Worm (Caenorhabditis elegans): Measurements from ENCODE around the gene Y54E2A.5.

Gene Y54E2A.5

DNA sequence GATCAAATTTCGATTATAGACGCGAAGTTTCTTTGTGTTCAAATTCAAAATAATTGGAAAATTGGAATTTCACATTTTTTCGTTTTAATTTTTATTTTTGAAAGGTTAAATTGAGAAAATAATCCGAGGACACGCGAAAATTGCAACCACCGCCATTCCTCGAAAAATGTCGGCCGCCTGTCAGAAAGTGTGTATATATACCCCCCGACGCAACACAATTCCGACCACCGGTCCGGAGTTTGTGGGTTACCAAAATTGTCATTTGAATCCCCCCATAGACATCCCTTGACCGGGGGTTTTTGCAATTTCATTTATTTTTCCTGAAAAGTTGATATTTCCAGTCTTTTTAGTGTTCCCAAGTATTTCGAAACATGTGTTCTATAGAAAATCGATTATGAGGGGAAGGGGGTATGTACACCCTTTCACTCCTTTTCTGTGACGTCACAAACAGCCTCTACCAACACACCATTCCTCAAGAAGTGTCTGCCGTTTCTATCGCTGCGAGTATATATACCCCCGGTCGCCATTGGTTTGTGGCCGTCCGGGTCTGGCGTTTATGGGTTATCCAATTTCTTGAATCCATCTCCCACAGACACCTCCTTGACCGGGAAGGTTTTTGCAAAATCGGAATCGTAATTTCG is 46.8 kb upstream of the Y54E2A.5 start, which contains the start of gene W01D2.3 (continued):
- TF ChIP-seq F49E8.2 (tag; optimal IDR thresholded peaks at IDR 0.05; ENCODE audit: insufficient read depth), result no peak
- peak; percentile 82 for TF ChIP-seq nfyb-1 (GFP tag; IDR thresholded peaks at IDR 0.05)
- no peak for TF ChIP-seq Y53F4B.3 (GFP tag; IDR thresholded peaks at IDR 0.05)
- peak; percentile 92 for TF ChIP-seq snpc-1.1 (tag; optimal IDR thresholded peaks at IDR 0.05; ENCODE audit: insufficient read depth)
- peak; percentile 84 for TF ChIP-seq F23B12.7 (tag; optimal IDR thresholded peaks at IDR 0.05; ENCODE audit: insufficient read depth)
- no peak for TF ChIP-seq ets-4 (GFP tag; optimal IDR thresholded peaks at IDR 0.05)
- TF ChIP-seq F22D6.2 (tag; optimal IDR thresholded peaks at IDR 0.05), result peak; percentile 23
- TF ChIP-seq gei-17 (GFP tag; optimal IDR thresholded peaks at IDR 0.05), result peak; percentile 64
- TF ChIP-seq Y56A3A.18 (GFP tag; IDR thresholded peaks at IDR 0.05), result 0 out of 2 replicates have a peak, but pooled peaks have one; percentile 44
- peak; percentile 80 for TF ChIP-seq atf-7 (tag; optimal IDR thresholded peaks at IDR 0.05)
- peak; percentile 84 for TF ChIP-seq repo-1 (tag; optimal IDR thresholded peaks at IDR 0.05)
- no peak for TF ChIP-seq akir-1 (GFP tag; optimal IDR thresholded peaks at IDR 0.05)
- peak; percentile 41 for TF ChIP-seq madf-6 (GFP tag; IDR thresholded peaks at IDR 0.05)
- TF ChIP-seq pbrm-1 (GFP tag; IDR thresholded peaks at IDR 0.05), result peak; percentile 47; the same call in 1 of the 2 replicates
- peak; percentile 75 for TF ChIP-seq ztf-26 (tag; optimal IDR thresholded peaks at IDR 0.05)
- TF ChIP-seq D2030.7 (GFP tag; IDR thresholded peaks at IDR 0.05), result peak; percentile 39; the same call in 1 of the 2 replicates
- no peak for TF ChIP-seq F57C9.4 (tag; optimal IDR thresholded peaks at IDR 0.05)
- peak; percentile 32; the same call in 1 of the 2 replicates for TF ChIP-seq zfh-2 (GFP tag; conservative IDR thresholded peaks at IDR 0.05)
- no peak for TF ChIP-seq mxl-1 (tag; optimal IDR thresholded peaks at IDR 0.05)
- TF ChIP-seq F33H1.4 (GFP tag; IDR thresholded peaks at IDR 0.05), result no peak
- TF ChIP-seq unc-62 (GFP tag; optimal IDR thresholded peaks at IDR 0.05), result peak; percentile 0
- TF ChIP-seq egl-18 (GFP tag; IDR thresholded peaks at IDR 0.05), result no peak
- no peak for TF ChIP-seq T26A5.8 (tag; optimal IDR thresholded peaks at IDR 0.05)
- peak; percentile 59 for TF ChIP-seq K12H6.12 (tag; optimal IDR thresholded peaks at IDR 0.05)
- peak; percentile 2 for TF ChIP-seq die-1 (tag; optimal IDR thresholded peaks at IDR 0.05)
- TF ChIP-seq lin-35 (GFP tag; optimal IDR thresholded peaks at IDR 0.05), result peak in 1 of 3 experiments; percentile 65
- TF ChIP-seq nhr-90 (tag; optimal IDR thresholded peaks at IDR 0.05), result peak; percentile 30
- peak; percentile 24 for TF ChIP-seq sptf-2 (GFP tag; optimal IDR thresholded peaks at IDR 0.05)
- TF ChIP-seq lin-40 (tag; optimal IDR thresholded peaks at IDR 0.05), result peak; percentile 89
- TF ChIP-seq tlf-1 (GFP tag; optimal IDR thresholded peaks at IDR 0.05), result peak; percentile 45
- 0 out of 2 replicates have a peak, but pooled peaks have one; percentile 22 for TF ChIP-seq hsf-1 (GFP tag; IDR thresholded peaks at IDR 0.05)
- peak; percentile 88 for TF ChIP-seq rpc-1 (optimal IDR thresholded peaks at IDR 0.05)
- peak; percentile 73 for TF ChIP-seq rpc-1 (tag; optimal IDR thresholded peaks at IDR 0.05)
- TF ChIP-seq ZK185.1 (tag; optimal IDR thresholded peaks at IDR 0.05; ENCODE audit: poor library complexity, severe bottlenecking), result peak; percentile 91
- TF ChIP-seq ceh-27 (GFP tag; optimal IDR thresholded peaks at IDR 0.05), result peak; percentile 52
- peak; percentile 38 for TF ChIP-seq ztf-18 (tag; optimal IDR thresholded peaks at IDR 0.05)
- TF ChIP-seq snpc-4 (GFP tag; optimal IDR thresholded peaks at IDR 0.05), result peak; percentile 96
- TF ChIP-seq snpc-4 (tag; optimal IDR thresholded peaks at IDR 0.05), result peak; percentile 98 to 100 (median 99)
- TF ChIP-seq lsl-1 (GFP tag; optimal IDR thresholded peaks at IDR 0.05), result peak; percentile 11
- TF ChIP-seq xnd-1 (tag; optimal IDR thresholded peaks at IDR 0.05), result peak; percentile 39
- peak; percentile 69 for TF ChIP-seq B0261.1 (tag; optimal IDR thresholded peaks at IDR 0.05)
- peak; percentile 34 for TF ChIP-seq F57A8.1 (GFP tag; optimal IDR thresholded peaks at IDR 0.05)
- peak; percentile 69; the same call in 1 of the 2 replicates for TF ChIP-seq lin-26 (GFP tag; IDR thresholded peaks at IDR 0.05)
- no peak for TF ChIP-seq ama-1 (optimal IDR thresholded peaks at IDR 0.05)
- TF ChIP-seq ama-1 (GFP tag; optimal IDR thresholded peaks at IDR 0.05), result peak in 1 of 2 experiments; percentile 49
- TF ChIP-seq dox-1 (GFP tag; IDR thresholded peaks at IDR 0.05), result peak; percentile 76
- TF ChIP-seq somi-1 (GFP tag; optimal IDR thresholded peaks at IDR 0.05), result peak; percentile 56
- 0 out of 2 replicates have a peak, but pooled peaks have one; percentile 6 for TF ChIP-seq bed-2 (GFP tag; IDR thresholded peaks at IDR 0.05)

Measured in whole organism, young adult.